Worm (Caenorhabditis elegans): ENCODE results near the gene nlp-29.

Gene nlp-29

ce11 chrV:4021776-4022175 is 37.6 kb downstream of the nlp-29 start, which contains the start of gene K09D9.14:
Gene K09D9.14 (minus strand): TSS chrV:4021876.
- no peak for TF ChIP-seq hmg-20 (GFP tag; IDR thresholded peaks at IDR 0.05)
- no peak for TF ChIP-seq lsl-1 (GFP tag; optimal IDR thresholded peaks at IDR 0.05)
- no peak for TF ChIP-seq F37B4.10 (GFP tag; IDR thresholded peaks at IDR 0.05)
- no peak for TF ChIP-seq attf-5 (GFP tag; optimal IDR thresholded peaks at IDR 0.05)
- no peak for TF ChIP-seq K12H6.12 (tag; optimal IDR thresholded peaks at IDR 0.05)
- no peak for TF ChIP-seq unc-130 (GFP tag; optimal IDR thresholded peaks at IDR 0.05)
- no peak for TF ChIP-seq D2030.7 (GFP tag; IDR thresholded peaks at IDR 0.05)
- no peak for TF ChIP-seq mel-28 (tag; optimal IDR thresholded peaks at IDR 0.05; ENCODE audit: borderline replicate concordance)
- TF ChIP-seq dpl-1 (GFP tag; optimal IDR thresholded peaks at IDR 0.05): no peak
- no peak for TF ChIP-seq ets-4 (GFP tag; optimal IDR thresholded peaks at IDR 0.05)
- no peak for TF ChIP-seq mes-4 (tag; optimal IDR thresholded peaks at IDR 0.05)

- TF ChIP-seq sptf-2 (GFP tag; optimal IDR thresholded peaks at IDR 0.05) (no peak), B0019.2 (GFP tag; conservative IDR thresholded peaks at IDR 0.05) (no peak), F22D6.2 (tag; optimal IDR thresholded peaks at IDR 0.05) (no peak), Y53G8AR.9 (GFP tag; conservative IDR thresholded peaks at IDR 0.05) (no peak), die-1 (tag; optimal IDR thresholded peaks at IDR 0.05) (no peak), mel-28 (tag; optimal IDR thresholded peaks at IDR 0.05; ENCODE audit: borderline replicate concordance) (no peak), ztf-26 (tag; optimal IDR thresholded peaks at IDR 0.05) (no peak), T26A5.8 (tag; optimal IDR thresholded peaks at IDR 0.05) (no peak), dpl-1 (GFP tag; optimal IDR thresholded peaks at IDR 0.05) (no peak), madf-6 (GFP tag; IDR thresholded peaks at IDR 0.05) (no peak), unc-130 (GFP tag; optimal IDR thresholded peaks at IDR 0.05) (no peak), sea-2 (GFP tag; IDR thresholded peaks at IDR 0.05) (no peak), C17E4.6 (GFP tag; IDR thresholded peaks at IDR 0.05) (no peak), attf-3 (GFP tag; conservative IDR thresholded peaks at IDR 0.05) (no peak), egrh-3 (GFP tag; IDR thresholded peaks at IDR 0.05) (no peak), snpc-1.1 (tag; optimal IDR thresholded peaks at IDR 0.05; ENCODE audit: insufficient read depth) (no peak), dpff-1 (tag; optimal IDR thresholded peaks at IDR 0.05) (no peak)
Observed at ce11 chrV:4022309-4022708, 38.1 kb downstream of the nlp-29 start, which contains the start of gene cyp-35A3. Gene cyp-35A3 (plus strand): TSS chrV:4022609.

- TF ChIP-seq dox-1 (GFP tag; IDR thresholded peaks at IDR 0.05) (peak; percentile 53; the same call in 1 of the 2 replicates), tbp1 (GFP tag; optimal IDR thresholded peaks at IDR 0.05) (no peak), attf-6 (GFP tag; IDR thresholded peaks at IDR 0.05) (no peak), ets-4 (GFP tag; optimal IDR thresholded peaks at IDR 0.05) (peak; percentile 2), lir-1 (GFP tag; conservative IDR thresholded peaks at IDR 0.05) (no peak), attf-5 (GFP tag; optimal IDR thresholded peaks at IDR 0.05) (peak; percentile 19), zim-3 (tag; optimal IDR thresholded peaks at IDR 0.05) (no peak), ceh-79 (tag; optimal IDR thresholded peaks at IDR 0.05) (no peak), let-607 (tag; optimal IDR thresholded peaks at IDR 0.05) (peak in 1 of 2 experiments; percentile 29), let-526 (GFP tag; IDR thresholded peaks at IDR 0.05) (no peak), madf-10 (tag; optimal IDR thresholded peaks at IDR 0.05) (no peak), fkh-3 (tag; optimal IDR thresholded peaks at IDR 0.05) (no peak), bed-1 (GFP tag; IDR thresholded peaks at IDR 0.05) (no peak), atf-7 (tag; optimal IDR thresholded peaks at IDR 0.05) (peak; percentile 79), unc-62 (GFP tag; optimal IDR thresholded peaks at IDR 0.05) (peak; percentile 97), cebp-1 (GFP tag; IDR thresholded peaks at IDR 0.05) (peak; percentile 93), cebp-1 (tag; optimal IDR thresholded peaks at IDR 0.05) (peak; percentile 95), ZK185.1 (tag; optimal IDR thresholded peaks at IDR 0.05; ENCODE audit: poor library complexity, severe bottlenecking) (peak; percentile 31), xnd-1 (tag; optimal IDR thresholded peaks at IDR 0.05) (no peak), chd-7 (tag; optimal IDR thresholded peaks at IDR 0.05) (no peak), ztf-22 (GFP tag; optimal IDR thresholded peaks at IDR 0.05) (peak; percentile 57), F57A8.1 (GFP tag; optimal IDR thresholded peaks at IDR 0.05) (no peak), rpc-1 (optimal IDR thresholded peaks at IDR 0.05) (no peak), rpc-1 (tag; optimal IDR thresholded peaks at IDR 0.05) (no peak), egl-18 (GFP tag; IDR thresholded peaks at IDR 0.05) (no peak)
Observed at ce11 chrV:4024777-4025176, 40.6 kb downstream of the nlp-29 start, which contains the start of gene K09D9.1. Gene K09D9.1 (plus strand): TSS chrV:4025047.

Data from whole organism, young adult.